Worm (Caenorhabditis elegans) whole organism, L3 larva: ENCODE data around the gene M04G7.5.

Experiments
- R02D3.7 ChIP-seq: fragments of 150-350 bp; optimal IDR thresholded peaks from 2 replicates; lab custom pipeline; 2014; ENCODE audit warnings: missing biosample characterization, missing genetic modification characterization
- ZK546.5 ChIP-seq: sonication (generic microtip); optimal IDR thresholded peaks from 2 replicates; lab custom pipeline; 2017; ENCODE audit warnings: missing biosample characterization, missing genetic modification characterization
- aly-2 ChIP-seq: fragments of 150-350 bp; optimal IDR thresholded peaks from 2 replicates; lab custom pipeline; 2014; ENCODE audit warnings: missing biosample characterization, missing genetic modification characterization
- ama-1 ChIP-seq: fragments of 150-350 bp; optimal IDR thresholded peaks from 2 replicates; lab custom pipeline; 2018
- ceh-16 ChIP-seq: sonication (generic microtip); optimal IDR thresholded peaks from 2 replicates; lab custom pipeline; 2017; ENCODE audit warnings: missing biosample characterization, missing genetic modification characterization
- ceh-9 ChIP-seq: sonication (generic microtip); optimal IDR thresholded peaks from 2 replicates; lab custom pipeline; 2018; ENCODE audit warnings: missing biosample characterization, missing genetic modification characterization
- daf-12 ChIP-seq: fragments of 150-350 bp; optimal IDR thresholded peaks from 2 replicates; lab custom pipeline; 2014; ENCODE audit warnings: missing biosample characterization, missing genetic modification reagents, missing genetic modification characterization
- egl-27 ChIP-seq: sonication (generic microtip); optimal IDR thresholded peaks from 4 replicates; lab custom pipeline; 2017; ENCODE audit warnings: missing biosample characterization, missing genetic modification reagents, missing genetic modification characterization
- egl-5 ChIP-seq: fragments of 150-350 bp; optimal IDR thresholded peaks from 2 replicates; lab custom pipeline; 2017; ENCODE audit warnings: missing biosample characterization, missing genetic modification reagents, missing genetic modification characterization, inconsistent platforms
- elt-1 ChIP-seq: fragments of 150-350 bp; optimal IDR thresholded peaks from 2 replicates; lab custom pipeline; 2014; ENCODE audit warnings: missing biosample characterization, missing genetic modification characterization
- elt-2 ChIP-seq: sonication (generic microtip); optimal IDR thresholded peaks from 2 replicates; lab custom pipeline; 2016; ENCODE audit warnings: missing genetic modification reagents, mild to moderate bottlenecking, missing genetic modification characterization, missing compliant biosample characterization
- elt-3 ChIP-seq, 3 experiments: fragments of 150-350 bp in 1 of 3; sonication (generic microtip) in 2 of 3; optimal IDR thresholded peaks; 2 replicates in 2 of 3; 4 replicates in 1 of 3; lab custom pipeline; 2014 to 2017; ENCODE audit warnings: missing biosample characterization in 3 of 3, missing genetic modification characterization in 3 of 3
- eor-1 ChIP-seq, 2 experiments: fragments of 150-350 bp; optimal IDR thresholded peaks; 2 replicates each; lab custom pipeline; 2014 to 2018; ENCODE audit warnings: missing biosample characterization in 2 of 2, missing genetic modification characterization in 2 of 2
- fkh-2 ChIP-seq: fragments of 150-350 bp; optimal IDR thresholded peaks from 2 replicates; lab custom pipeline; 2014; ENCODE audit warnings: missing biosample characterization, missing genetic modification reagents, missing genetic modification characterization
- fos-1 ChIP-seq: fragments of 150-350 bp; optimal IDR thresholded peaks from 2 replicates; lab custom pipeline; 2014; ENCODE audit warnings: missing biosample characterization, missing genetic modification characterization
- hmg-11 ChIP-seq: sonication (generic microtip); optimal IDR thresholded peaks from 2 replicates; lab custom pipeline; 2016; ENCODE audit warnings: missing genetic modification characterization, missing compliant biosample characterization
- jun-1 ChIP-seq: fragments of 150-350 bp; optimal IDR thresholded peaks from 2 replicates; lab custom pipeline; 2014; ENCODE audit warnings: missing biosample characterization, missing genetic modification reagents, missing genetic modification characterization
- lin-15B ChIP-seq: fragments of 150-350 bp; optimal IDR thresholded peaks from 2 replicates; lab custom pipeline; 2014; ENCODE audit warnings: missing biosample characterization, missing genetic modification characterization
- lin-39 ChIP-seq: fragments of 150-350 bp; optimal IDR thresholded peaks from 2 replicates; lab custom pipeline; 2018; ENCODE audit warnings: missing biosample characterization, missing genetic modification reagents, missing genetic modification characterization
- lsy-12 ChIP-seq: sonication (generic microtip); optimal IDR thresholded peaks from 2 replicates; lab custom pipeline; 2016; ENCODE audit warnings: mild to moderate bottlenecking, missing genetic modification characterization, missing compliant biosample characterization
- mdl-1 ChIP-seq: fragments of 150-350 bp; optimal IDR thresholded peaks from 2 replicates; lab custom pipeline; 2014; ENCODE audit warnings: missing biosample characterization, missing genetic modification characterization
- mml-1 ChIP-seq: fragments of 150-350 bp; sonication (generic microtip); optimal IDR thresholded peaks from 3 replicates; lab custom pipeline; 2014; ENCODE audit warnings: missing biosample characterization, missing genetic modification characterization
- nfya-1 ChIP-seq: sonication (generic microtip); optimal IDR thresholded peaks from 2 replicates; lab custom pipeline; 2017; ENCODE audit warnings: missing genetic modification characterization, mild to moderate bottlenecking, missing compliant biosample characterization, antibody characterized with exemption, moderate library complexity; ENCODE audit not compliant: insufficient read depth
- nhr-11 ChIP-seq: fragments of 150-350 bp; optimal IDR thresholded peaks from 2 replicates; lab custom pipeline; 2014; ENCODE audit warnings: missing biosample characterization, missing genetic modification characterization
- nhr-12 ChIP-seq: fragments of 150-350 bp; optimal IDR thresholded peaks from 2 replicates; lab custom pipeline; 2014; ENCODE audit warnings: missing biosample characterization, missing genetic modification characterization
- nhr-237 ChIP-seq: fragments of 150-350 bp; optimal IDR thresholded peaks from 2 replicates; lab custom pipeline; 2014; ENCODE audit warnings: missing biosample characterization, missing genetic modification characterization
- nhr-25 ChIP-seq: sonication (generic microtip); optimal IDR thresholded peaks from 2 replicates; lab custom pipeline; 2017; ENCODE audit warnings: missing biosample characterization, missing genetic modification characterization
- nhr-28 ChIP-seq: fragments of 150-350 bp; optimal IDR thresholded peaks from 2 replicates; lab custom pipeline; 2014; ENCODE audit warnings: missing biosample characterization, missing genetic modification characterization
- nhr-67 ChIP-seq: fragments of 150-350 bp; optimal IDR thresholded peaks from 2 replicates; lab custom pipeline; 2014; ENCODE audit warnings: missing biosample characterization, missing genetic modification characterization
- pha-4 ChIP-seq: fragments of 150-350 bp; optimal IDR thresholded peaks from 2 replicates; lab custom pipeline; 2014; ENCODE audit warnings: missing biosample characterization, missing genetic modification reagents, missing genetic modification characterization
- pqm-1 ChIP-seq: fragments of 150-350 bp; optimal IDR thresholded peaks from 2 replicates; lab custom pipeline; 2017; ENCODE audit warnings: missing biosample characterization, missing genetic modification characterization, inconsistent platforms
- sea-2 ChIP-seq: fragments of 150-350 bp; sonication (generic microtip); optimal IDR thresholded peaks from 4 replicates; lab custom pipeline; 2014; ENCODE audit warnings: missing biosample characterization, missing genetic modification reagents, missing genetic modification characterization
- skn-1 ChIP-seq: fragments of 150-350 bp; optimal IDR thresholded peaks from 2 replicates; lab custom pipeline; 2014; ENCODE audit warnings: missing biosample characterization, missing genetic modification characterization
- snpc-4 ChIP-seq: fragments of 150-350 bp; optimal IDR thresholded peaks from 2 replicates; lab custom pipeline; 2014; ENCODE audit warnings: missing biosample characterization, missing genetic modification characterization
- tbx-2 ChIP-seq: sonication (generic microtip); optimal IDR thresholded peaks from 2 replicates; lab custom pipeline; 2016; ENCODE audit warnings: mild to moderate bottlenecking, missing genetic modification characterization, missing compliant biosample characterization
- unc-39 ChIP-seq: sonication (generic microtip); optimal IDR thresholded peaks from 4 replicates; lab custom pipeline; 2017; ENCODE audit warnings: missing biosample characterization, missing genetic modification characterization
- zag-1 ChIP-seq: fragments of 150-350 bp; optimal IDR thresholded peaks from 2 replicates; lab custom pipeline; 2014; ENCODE audit warnings: missing biosample characterization, missing genetic modification characterization
- ztf-4 ChIP-seq: fragments of 150-350 bp; optimal IDR thresholded peaks from 2 replicates; lab custom pipeline; 2014; ENCODE audit warnings: missing biosample characterization, missing genetic modification characterization

Gene M04G7.5

ce11 chrIV:467291-467690 is 12.4 kb downstream of the M04G7.5 start:
- no peak for TF ChIP-seq ama-1 (lab: Kevin White, UChicago)
- TF ChIP-seq tbx-2 (tag; lab: Kevin White, UChicago): no peak
- TF ChIP-seq hmg-11 (tag; lab: Kevin White, UChicago): no peak
- TF ChIP-seq zag-1: no peak
- TF ChIP-seq elt-2: no peak
- no peak for TF ChIP-seq nfya-1 (tag; lab: Kevin White, UChicago)
- no peak for TF ChIP-seq R02D3.7 (tag; lab: Kevin White, UChicago)
- TF ChIP-seq nhr-67 (tag; lab: Kevin White, UChicago): no peak
- no peak for TF ChIP-seq lin-39 (tag; lab: Kevin White, UChicago)
- TF ChIP-seq pqm-1: no peak
- TF ChIP-seq nhr-237: no peak
- no peak for TF ChIP-seq eor-1 (tag; optimal IDR thresholded peaks at IDR 0.05; lab: Kevin White, UChicago)
- TF ChIP-seq skn-1 (tag; lab: Kevin White, UChicago): no peak
- no peak for TF ChIP-seq daf-12 (tag; lab: Kevin White, UChicago)
- TF ChIP-seq ceh-16: no peak
- no peak for TF ChIP-seq aly-2
- TF ChIP-seq sea-2 (GFP tag; lab: Kevin White, UChicago): no peak
- TF ChIP-seq fos-1: no peak
- TF ChIP-seq snpc-4 (tag; lab: Kevin White, UChicago): no peak
- TF ChIP-seq, all 47 proteins: peak for 0

- TF ChIP-seq nhr-28 (tag; lab: Kevin White, UChicago) (no peak), hmg-11 (tag; lab: Kevin White, UChicago) (no peak), unc-39 (tag; lab: Kevin White, UChicago) (no peak), R02D3.7 (tag; lab: Kevin White, UChicago) (no peak), ceh-9 (tag; lab: Kevin White, UChicago) (no peak), fos-1 (no peak), pha-4 (tag; lab: Kevin White, UChicago) (no peak), pqm-1 (no peak), elt-2 (no peak), egl-5 (tag; lab: Kevin White, UChicago) (no peak), egl-27 (tag; lab: Kevin White, UChicago) (no peak), nhr-67 (tag; lab: Kevin White, UChicago) (no peak), ZK546.5 (tag; lab: Kevin White, UChicago) (no peak), eor-1 (tag; optimal IDR thresholded peaks at IDR 0.05; lab: Kevin White, UChicago) (no peak)
Observed at ce11 chrIV:468307-468706, 13.4 kb downstream of the M04G7.5 start.

- no peak for TF ChIP-seq daf-12 (tag; lab: Kevin White, UChicago)
- no peak for TF ChIP-seq nhr-12 (tag; lab: Kevin White, UChicago)
- TF ChIP-seq pqm-1: no peak
- no peak for TF ChIP-seq elt-1 (tag; lab: Kevin White, UChicago)
- TF ChIP-seq mml-1 (tag; lab: Kevin White, UChicago): no peak
- TF ChIP-seq ceh-9 (tag; lab: Kevin White, UChicago): no peak
- TF ChIP-seq aly-2: no peak
- TF ChIP-seq ztf-4 (tag; lab: Kevin White, UChicago): no peak
- TF ChIP-seq R02D3.7 (tag; lab: Kevin White, UChicago): no peak
- TF ChIP-seq ZK546.5 (tag; lab: Kevin White, UChicago): no peak
- no peak for TF ChIP-seq zag-1
- TF ChIP-seq nhr-67 (tag; lab: Kevin White, UChicago): no peak
- no peak for TF ChIP-seq egl-27 (tag; lab: Kevin White, UChicago)
- no peak for TF ChIP-seq nhr-28 (tag; lab: Kevin White, UChicago)
- TF ChIP-seq tbx-2 (tag; lab: Kevin White, UChicago): no peak
- TF ChIP-seq fkh-2: no peak
- no peak for TF ChIP-seq unc-39 (tag; lab: Kevin White, UChicago)
- no peak for TF ChIP-seq pha-4 (tag; lab: Kevin White, UChicago)
- TF ChIP-seq mdl-1: no peak
Observed at ce11 chrIV:481067-481466, 26.2 kb downstream of the M04G7.5 start, which contains the start of gene npr-37. Gene npr-37 (minus strand): TSS chrIV:481167.

ce11 chrIV:484004-484403 is 29.1 kb downstream of the M04G7.5 start:
- TF ChIP-seq lin-39 (tag; lab: Kevin White, UChicago): peak; percentile 9
- TF ChIP-seq lin-15B: no peak
- peak; percentile 3 for TF ChIP-seq egl-5 (tag; lab: Kevin White, UChicago)
- TF ChIP-seq, all 47 proteins: peak for 2

- TF ChIP-seq R02D3.7 (tag; lab: Kevin White, UChicago): no peak
- no peak for TF ChIP-seq elt-1 (tag; lab: Kevin White, UChicago)
- no peak for TF ChIP-seq zag-1
- no peak for TF ChIP-seq ZK546.5 (tag; lab: Kevin White, UChicago)
- no peak for TF ChIP-seq nhr-11 (tag; lab: Kevin White, UChicago)
- no peak for TF ChIP-seq nhr-28 (tag; lab: Kevin White, UChicago)
- TF ChIP-seq egl-5 (tag; lab: Kevin White, UChicago): no peak
- TF ChIP-seq elt-3 (tag; optimal IDR thresholded peaks at IDR 0.05; lab: Kevin White, UChicago): no peak
- no peak for TF ChIP-seq elt-2
- no peak for TF ChIP-seq jun-1
- TF ChIP-seq nhr-67 (tag; lab: Kevin White, UChicago): no peak
- TF ChIP-seq aly-2: no peak
- no peak for TF ChIP-seq nhr-25 (tag; lab: Kevin White, UChicago)
- TF ChIP-seq lsy-12 (tag; lab: Kevin White, UChicago): no peak
Observed at ce11 chrIV:484768-485167, 29.9 kb downstream of the M04G7.5 start.
